ENCODE assay signal across 5 fruit fly cellular contexts in the genomic region with DNA sequence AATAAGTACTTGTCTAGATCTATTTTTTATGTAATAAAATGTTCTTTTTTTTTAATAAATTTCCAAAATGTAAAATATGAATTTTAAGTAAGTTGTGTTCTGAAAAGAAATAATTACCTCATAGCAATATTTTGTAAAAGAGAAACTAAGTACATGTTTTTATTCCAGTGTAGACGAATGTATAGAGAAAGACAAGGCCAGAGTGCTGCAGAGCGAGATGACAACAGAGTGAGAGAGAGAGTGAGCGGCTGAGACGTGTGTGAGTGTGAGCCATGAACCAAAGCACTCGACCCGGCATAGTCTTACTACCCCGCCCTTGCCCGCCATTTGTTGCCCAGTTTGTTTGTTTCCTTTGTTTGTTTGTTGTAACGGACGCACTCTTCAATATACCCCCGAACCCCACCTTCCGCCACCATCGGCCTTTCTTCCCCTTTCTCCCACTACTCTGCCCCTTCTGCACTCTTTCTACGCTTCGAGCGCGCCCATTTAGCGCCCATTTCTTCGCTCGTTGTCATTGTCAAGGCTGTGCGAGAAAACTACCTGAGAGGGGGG.
TF ChIP-seq lines count a peak whose summit lies in the region.

No protein-coding gene starts in this region.

- TF ChIP-seq CTCF in whole organism, embryonic (GFP tag; optimal IDR thresholded peaks at IDR 0.05; lab: Kevin White, UChicago): no peak

TF ChIP-seq in whole organism, adult, 20 proteins besides CTCF, POLR2A, EP300 and RAD21 (continues in another document):
- peak; percentile 59 for TF ChIP-seq ovo (GFP tag; optimal IDR thresholded peaks at IDR 0.05; lab: Kevin White, UChicago)
- peak; percentile 42 for TF ChIP-seq Clk (GFP tag; optimal IDR thresholded peaks at IDR 0.05; lab: Kevin White, UChicago)
- TF ChIP-seq CG7045 (GFP tag; optimal IDR thresholded peaks at IDR 0.05; lab: Kevin White, UChicago): no peak
- no peak for TF ChIP-seq CG5204 (GFP tag; optimal IDR thresholded peaks at IDR 0.05; lab: Kevin White, UChicago)
- TF ChIP-seq CG7101 (tag; optimal IDR thresholded peaks at IDR 0.05; lab: Kevin White, UChicago): peak; percentile 59
- no peak for TF ChIP-seq bab1 (GFP tag; optimal IDR thresholded peaks at IDR 0.05; lab: Kevin White, UChicago)
- peak; percentile 26 for TF ChIP-seq CG12768 (GFP tag; optimal IDR thresholded peaks at IDR 0.05; lab: Kevin White, UChicago)
- peak; percentile 74 for TF ChIP-seq CG33017 (tag; optimal IDR thresholded peaks at IDR 0.05; lab: Kevin White, UChicago)
- TF ChIP-seq CG1620 (GFP tag; optimal IDR thresholded peaks at IDR 0.05; lab: Kevin White, UChicago): no peak
- TF ChIP-seq Mnt (GFP tag; optimal IDR thresholded peaks at IDR 0.05; lab: Kevin White, UChicago): no peak
- no peak for TF ChIP-seq tj (GFP tag; optimal IDR thresholded peaks at IDR 0.05; lab: Kevin White, UChicago)
- no peak for TF ChIP-seq CG14711 (tag; optimal IDR thresholded peaks at IDR 0.05; lab: Kevin White, UChicago)
- peak; percentile 44 for TF ChIP-seq CG11617 (GFP tag; optimal IDR thresholded peaks at IDR 0.05; lab: Kevin White, UChicago)
- TF ChIP-seq Crg-1 (GFP tag; optimal IDR thresholded peaks at IDR 0.05; lab: Kevin White, UChicago): no peak
- TF ChIP-seq Hr96 (GFP tag; optimal IDR thresholded peaks at IDR 0.05; lab: Kevin White, UChicago): no peak
- TF ChIP-seq kay (GFP tag; lab: Kevin White, UChicago; ENCODE audit: borderline replicate concordance): no peak
- TF ChIP-seq toe (GFP tag; optimal IDR thresholded peaks at IDR 0.05; lab: Kevin White, UChicago): no peak

TF ChIP-seq in whole organism, embryonic, 481 proteins besides CTCF, POLR2A, EP300 and RAD21 (continues in another document):
- TF ChIP-seq D (optimal IDR thresholded peaks at IDR 0.05; lab: Kevin White, UChicago) (no peak), D (GFP tag; optimal IDR thresholded peaks at IDR 0.05; lab: Kevin White, UChicago) (peak; percentile 81), Dad (GFP tag; optimal IDR thresholded peaks at IDR 0.05; lab: Kevin White, UChicago) (no peak), CG8089 (GFP tag; optimal IDR thresholded peaks at IDR 0.05; lab: Kevin White, UChicago) (peak; percentile 52), CG12219 (GFP tag; optimal IDR thresholded peaks at IDR 0.05; lab: Kevin White, UChicago) (peak; percentile 43), lab (GFP tag; optimal IDR thresholded peaks at IDR 0.05; lab: Kevin White, UChicago) (peak; percentile 78), CG5953 (GFP tag; IDR thresholded peaks at IDR 0.05; lab: Robert Waterston, UW) (no peak), Myb (GFP tag; optimal IDR thresholded peaks at IDR 0.05; lab: Kevin White, UChicago) (peak; percentile 16), Xbp1 (GFP tag; optimal IDR thresholded peaks at IDR 0.05; lab: Kevin White, UChicago) (peak; percentile 1), CG3847 (GFP tag; IDR thresholded peaks at IDR 0.05; lab: Robert Waterston, UW) (no peak), bowl (GFP tag; IDR thresholded peaks at IDR 0.05; lab: Robert Waterston, UW) (no peak), phol (tag; optimal IDR thresholded peaks at IDR 0.05; lab: Kevin White, UChicago) (peak; percentile 54), cad (GFP tag; optimal IDR thresholded peaks at IDR 0.05; lab: Kevin White, UChicago) (no peak), NfI (GFP tag; optimal IDR thresholded peaks at IDR 0.05; lab: Kevin White, UChicago) (peak; percentile 15), inv (GFP tag; IDR thresholded peaks at IDR 0.05; lab: Robert Waterston, UW; ENCODE audit: partially characterized antibody) (no peak), lov (optimal IDR thresholded peaks at IDR 0.05; lab: Kevin White, UChicago) (no peak), lov (GFP tag; IDR thresholded peaks at IDR 0.05; lab: Robert Waterston, UW) (0 out of 3 replicates have a peak, but pooled peaks have one; percentile 38)

TF ChIP-seq in whole organism, prepupa, 60 proteins besides CTCF, POLR2A, EP300 and RAD21 (continues in another document):
- TF ChIP-seq CG8632 (GFP tag; optimal IDR thresholded peaks at IDR 0.05; lab: Kevin White, UChicago): peak; percentile 63
- TF ChIP-seq Blimp-1 (GFP tag; optimal IDR thresholded peaks at IDR 0.05; lab: Kevin White, UChicago): peak; percentile 33
- TF ChIP-seq Lpt (GFP tag; optimal IDR thresholded peaks at IDR 0.05; lab: Kevin White, UChicago): peak; percentile 55
- peak; percentile 40 for TF ChIP-seq Sox102F (GFP tag; optimal IDR thresholded peaks at IDR 0.05; lab: Kevin White, UChicago)
- no peak for TF ChIP-seq CG8319 (GFP tag; optimal IDR thresholded peaks at IDR 0.05; lab: Kevin White, UChicago)
- TF ChIP-seq ss (GFP tag; optimal IDR thresholded peaks at IDR 0.05; lab: Kevin White, UChicago): peak; percentile 36 to 46
- TF ChIP-seq CG10669 (GFP tag; optimal IDR thresholded peaks at IDR 0.05; lab: Kevin White, UChicago): peak; percentile 45
- TF ChIP-seq CG31627 (GFP tag; optimal IDR thresholded peaks at IDR 0.05; lab: Kevin White, UChicago): no peak
- no peak for TF ChIP-seq Gug (GFP tag; IDR thresholded peaks at IDR 0.05; lab: Robert Waterston, UW)
- peak; percentile 66 for TF ChIP-seq CG9139 (GFP tag; optimal IDR thresholded peaks at IDR 0.05; lab: Kevin White, UChicago)
- TF ChIP-seq Hr39 (GFP tag; optimal IDR thresholded peaks at IDR 0.05; lab: Kevin White, UChicago): peak; percentile 27
- peak; percentile 39 for TF ChIP-seq CG6792 (GFP tag; optimal IDR thresholded peaks at IDR 0.05; lab: Kevin White, UChicago)
- peak; percentile 65 for TF ChIP-seq CG1621 (tag; optimal IDR thresholded peaks at IDR 0.05; lab: Kevin White, UChicago)
- peak; percentile 6 for TF ChIP-seq CG16779 (tag; optimal IDR thresholded peaks at IDR 0.05; lab: Kevin White, UChicago)
- TF ChIP-seq spab (GFP tag; optimal IDR thresholded peaks at IDR 0.05; lab: Kevin White, UChicago): peak; percentile 6
- TF ChIP-seq esn (GFP tag; optimal IDR thresholded peaks at IDR 0.05; lab: Kevin White, UChicago): peak; percentile 61
- TF ChIP-seq CG6808 (GFP tag; optimal IDR thresholded peaks at IDR 0.05; lab: Kevin White, UChicago): peak; percentile 44
- peak; percentile 99 for TF ChIP-seq fkh (GFP tag; optimal IDR thresholded peaks at IDR 0.05; lab: Kevin White, UChicago)

TF ChIP-seq in whole organism, pupa, 21 proteins besides CTCF, POLR2A, EP300 and RAD21 (continues in another document):
- TF ChIP-seq CG8301 (tag; optimal IDR thresholded peaks at IDR 0.05; lab: Kevin White, UChicago) (peak; percentile 13), CG14655 (GFP tag; optimal IDR thresholded peaks at IDR 0.05; lab: Kevin White, UChicago) (peak; percentile 34), Pif1A (GFP tag; optimal IDR thresholded peaks at IDR 0.05; lab: Kevin White, UChicago) (no peak), Ets98B (GFP tag; IDR thresholded peaks at IDR 0.05; lab: Robert Waterston, UW) (peak; percentile 47; the same call in 1 of the 2 replicates), CG10348 (GFP tag; IDR thresholded peaks at IDR 0.05; lab: Robert Waterston, UW) (0 out of 2 replicates have a peak, but pooled peaks have one; percentile 18), D1 (tag; optimal IDR thresholded peaks at IDR 0.05; lab: Kevin White, UChicago) (no peak), CG32121 (GFP tag; IDR thresholded peaks at IDR 0.05; lab: Robert Waterston, UW) (0 out of 2 replicates have a peak, but pooled peaks have one; percentile 26), gl (tag; optimal IDR thresholded peaks at IDR 0.05; lab: Kevin White, UChicago) (peak; percentile 42), CG9948 (tag; optimal IDR thresholded peaks at IDR 0.05; lab: Kevin White, UChicago) (peak; percentile 49), CG34367 (tag; optimal IDR thresholded peaks at IDR 0.05; lab: Kevin White, UChicago) (peak; percentile 8), EcR (GFP tag; optimal IDR thresholded peaks at IDR 0.05; lab: Kevin White, UChicago) (peak; percentile 84), rn (GFP tag; IDR thresholded peaks at IDR 0.05; lab: Robert Waterston, UW) (no peak), CG8159 (tag; optimal IDR thresholded peaks at IDR 0.05; lab: Kevin White, UChicago) (peak; percentile 74), CG13204 (GFP tag; optimal IDR thresholded peaks at IDR 0.05; lab: Kevin White, UChicago) (peak; percentile 85), fd96Ca (GFP tag; IDR thresholded peaks at IDR 0.05; lab: Robert Waterston, UW) (peak; percentile 70; the same call in 2 of the 3 replicates), CG12605 (GFP tag; IDR thresholded peaks at IDR 0.05; lab: Robert Waterston, UW) (0 out of 2 replicates have a peak, but pooled peaks have one; percentile 13), CG4496 (GFP tag; IDR thresholded peaks at IDR 0.05; lab: Robert Waterston, UW) (peak; percentile 76), CG15710 (tag; optimal IDR thresholded peaks at IDR 0.05; lab: Kevin White, UChicago) (peak; percentile 60)

TF ChIP-seq in whole organism, wandering third instar larva, 38 proteins besides CTCF, POLR2A, EP300 and RAD21 (continues in another document):
- TF ChIP-seq Hnf4 (GFP tag; optimal IDR thresholded peaks at IDR 0.05; lab: Kevin White, UChicago) (no peak), Abd-B (GFP tag; optimal IDR thresholded peaks at IDR 0.05; lab: Kevin White, UChicago) (no peak), OdsH (GFP tag; optimal IDR thresholded peaks at IDR 0.05; lab: Kevin White, UChicago) (peak; percentile 25), Myc (optimal IDR thresholded peaks at IDR 0.05; lab: Kevin White, UChicago) (no peak), brk (GFP tag; optimal IDR thresholded peaks at IDR 0.05; lab: Kevin White, UChicago) (no peak), Hr83 (GFP tag; optimal IDR thresholded peaks at IDR 0.05; lab: Kevin White, UChicago; ENCODE audit: poor library complexity, severe bottlenecking) (peak; percentile 73), Jra (GFP tag; optimal IDR thresholded peaks at IDR 0.05; lab: Kevin White, UChicago) (no peak), Rel (GFP tag; optimal IDR thresholded peaks at IDR 0.05; lab: Kevin White, UChicago) (no peak), Rel (tag; optimal IDR thresholded peaks at IDR 0.05; lab: Kevin White, UChicago) (no peak), woc (GFP tag; optimal IDR thresholded peaks at IDR 0.05; lab: Kevin White, UChicago) (peak; percentile 27), psq (GFP tag; optimal IDR thresholded peaks at IDR 0.05; lab: Kevin White, UChicago) (peak; percentile 67), HLH106 (tag; optimal IDR thresholded peaks at IDR 0.05; lab: Kevin White, UChicago) (peak; percentile 60), jim (GFP tag; optimal IDR thresholded peaks at IDR 0.05; lab: Kevin White, UChicago) (peak; percentile 92), dmrt93B (GFP tag; optimal IDR thresholded peaks at IDR 0.05; lab: Kevin White, UChicago) (no peak), GATAd (GFP tag; optimal IDR thresholded peaks at IDR 0.05; lab: Kevin White, UChicago) (no peak), Vsx2 (GFP tag; optimal IDR thresholded peaks at IDR 0.05; lab: Kevin White, UChicago; ENCODE audit: partially characterized antibody) (no peak), dl (GFP tag; optimal IDR thresholded peaks at IDR 0.05; lab: Kevin White, UChicago; ENCODE audit: insufficient read depth in 1 of 2, partially characterized antibody in 2 of 2) (peak in 1 of 2 experiments; percentile 46), foxo (GFP tag; optimal IDR thresholded peaks at IDR 0.05; lab: Kevin White, UChicago) (peak in 1 of 2 experiments; percentile 52), CG32264 (GFP tag; optimal IDR thresholded peaks at IDR 0.05; lab: Kevin White, UChicago) (no peak), rgr (GFP tag; optimal IDR thresholded peaks at IDR 0.05; lab: Kevin White, UChicago) (peak; percentile 11), lola (GFP tag; optimal IDR thresholded peaks at IDR 0.05; lab: Kevin White, UChicago) (no peak)
